Worm (Caenorhabditis elegans) whole organism, L2 larva: ENCODE results near the gene cyp-32B1.

Source experiments
- aly-2 ChIP-seq: fragments of 150-350 bp; optimal IDR thresholded peaks from 2 replicates; lab custom pipeline; 2014; ENCODE audit warnings: missing biosample characterization, missing genetic modification characterization
- fos-1 ChIP-seq: fragments of 150-350 bp; optimal IDR thresholded peaks from 2 replicates; lab custom pipeline; 2014; ENCODE audit warnings: missing biosample characterization, missing genetic modification characterization
- snpc-4 ChIP-seq: fragments of 150-350 bp; optimal IDR thresholded peaks from 2 replicates; lab custom pipeline; 2014; ENCODE audit warnings: missing biosample characterization, missing genetic modification characterization

ce11 chrV:2233177-2233576 lies 32.0 kb upstream of the cyp-32B1 start, which contains the start of gene nhr-96:
- TF ChIP-seq aly-2 (tag; lab: Kevin White, UChicago) (no peak), snpc-4 (tag; lab: Kevin White, UChicago) (no peak), fos-1 (tag; lab: Kevin White, UChicago) (no peak)
